Fruit fly (Drosophila melanogaster): ENCODE measurements around the gene Spc25.

The Spc25 gene

dm6 chr3R:12981334-12982166, 20.0 kb downstream of the Spc25 start:
- peak in 1 of 2 experiments; percentile 72 for TF ChIP-seq foxo (GFP tag; optimal IDR thresholded peaks at IDR 0.05)
- TF ChIP-seq OdsH (GFP tag; optimal IDR thresholded peaks at IDR 0.05) = no peak
- no peak for TF ChIP-seq CrebA (GFP tag; optimal IDR thresholded peaks at IDR 0.05; ENCODE audit: borderline replicate concordance)
- no peak for TF ChIP-seq Mio (GFP tag; optimal IDR thresholded peaks at IDR 0.05)
- TF ChIP-seq N (GFP tag; optimal IDR thresholded peaks at IDR 0.05) = peak; percentile 33
- TF ChIP-seq tai (GFP tag; optimal IDR thresholded peaks at IDR 0.05) = no peak
- peak; percentile 37 for TF ChIP-seq brk (GFP tag; optimal IDR thresholded peaks at IDR 0.05)
- TF ChIP-seq Vsx2 (GFP tag; optimal IDR thresholded peaks at IDR 0.05; ENCODE audit: partially characterized antibody) = no peak
- TF ChIP-seq CG9705 (GFP tag; optimal IDR thresholded peaks at IDR 0.05) = peak; percentile 31
- peak; percentile 69 for TF ChIP-seq HLH106 (tag; optimal IDR thresholded peaks at IDR 0.05)
- no peak for TF ChIP-seq Abd-B (GFP tag; optimal IDR thresholded peaks at IDR 0.05)
- TF ChIP-seq psq (GFP tag; optimal IDR thresholded peaks at IDR 0.05) = peak; percentile 18
- TF ChIP-seq Jra (GFP tag; optimal IDR thresholded peaks at IDR 0.05) = no peak
- TF ChIP-seq Dif (GFP tag; optimal IDR thresholded peaks at IDR 0.05; ENCODE audit: partially characterized antibody) = no peak
- no peak for TF ChIP-seq Hnf4 (GFP tag; optimal IDR thresholded peaks at IDR 0.05)
- peak; percentile 64 for TF ChIP-seq jim (GFP tag; optimal IDR thresholded peaks at IDR 0.05)
- peak; percentile 74 for TF ChIP-seq Sp1 (GFP tag; optimal IDR thresholded peaks at IDR 0.05)
- TF ChIP-seq sv (GFP tag; optimal IDR thresholded peaks at IDR 0.05) = peak; percentile 33
- TF ChIP-seq dsf (GFP tag; optimal IDR thresholded peaks at IDR 0.05; ENCODE audit: borderline replicate concordance) = no peak
- no peak for TF ChIP-seq br (GFP tag; optimal IDR thresholded peaks at IDR 0.05)
- TF ChIP-seq GATAd (GFP tag; optimal IDR thresholded peaks at IDR 0.05) = no peak
- no peak for TF ChIP-seq lola (GFP tag; optimal IDR thresholded peaks at IDR 0.05)
- TF ChIP-seq dmrt93B (GFP tag; optimal IDR thresholded peaks at IDR 0.05) = peak; percentile 28
- peak; percentile 27 for TF ChIP-seq CG32264 (GFP tag; optimal IDR thresholded peaks at IDR 0.05)
- no peak for TF ChIP-seq Hr78 (GFP tag; optimal IDR thresholded peaks at IDR 0.05)
- peak; percentile 63 for TF ChIP-seq fru (GFP tag; optimal IDR thresholded peaks at IDR 0.05)
- no peak for TF ChIP-seq sage (GFP tag; optimal IDR thresholded peaks at IDR 0.05)
- TF ChIP-seq Myc (optimal IDR thresholded peaks at IDR 0.05) = no peak
- no peak for TF ChIP-seq usp (GFP tag; optimal IDR thresholded peaks at IDR 0.05)
- peak; percentile 40 for TF ChIP-seq h (GFP tag; optimal IDR thresholded peaks at IDR 0.05)
- no peak for TF ChIP-seq dl (GFP tag; optimal IDR thresholded peaks at IDR 0.05; ENCODE audit: insufficient read depth in 1 of 2, partially characterized antibody in 2 of 2)
- TF ChIP-seq Dfd (GFP tag; optimal IDR thresholded peaks at IDR 0.05) = no peak
- TF ChIP-seq Hr83 (GFP tag; optimal IDR thresholded peaks at IDR 0.05; ENCODE audit: poor library complexity, severe bottlenecking) = peak; percentile 36
- TF ChIP-seq Rel (GFP tag; optimal IDR thresholded peaks at IDR 0.05) = no peak
- no peak for TF ChIP-seq Rel (tag; optimal IDR thresholded peaks at IDR 0.05)
- peak; percentile 46 for TF ChIP-seq rgr (GFP tag; optimal IDR thresholded peaks at IDR 0.05)
- TF ChIP-seq ey (GFP tag; optimal IDR thresholded peaks at IDR 0.05) = peak; percentile 22
- no peak for TF ChIP-seq woc (GFP tag; optimal IDR thresholded peaks at IDR 0.05)
- TF ChIP-seq pan (optimal IDR thresholded peaks at IDR 0.05) = no peak

- peak; percentile 67 for TF ChIP-seq rgr (GFP tag; optimal IDR thresholded peaks at IDR 0.05)
- TF ChIP-seq Sp1 (GFP tag; optimal IDR thresholded peaks at IDR 0.05) = peak; percentile 61
- TF ChIP-seq Mio (GFP tag; optimal IDR thresholded peaks at IDR 0.05) = no peak
- TF ChIP-seq br (GFP tag; optimal IDR thresholded peaks at IDR 0.05) = peak; percentile 38
- peak in 1 of 2 experiments; percentile 65 for TF ChIP-seq foxo (GFP tag; optimal IDR thresholded peaks at IDR 0.05)
- no peak for TF ChIP-seq dmrt93B (GFP tag; optimal IDR thresholded peaks at IDR 0.05)
- peak; percentile 70 for TF ChIP-seq HLH106 (tag; optimal IDR thresholded peaks at IDR 0.05)
- no peak for TF ChIP-seq tai (GFP tag; optimal IDR thresholded peaks at IDR 0.05)
- TF ChIP-seq fru (GFP tag; optimal IDR thresholded peaks at IDR 0.05) = peak; percentile 63
- peak; percentile 60 for TF ChIP-seq psq (GFP tag; optimal IDR thresholded peaks at IDR 0.05)
- no peak for TF ChIP-seq Rel (GFP tag; optimal IDR thresholded peaks at IDR 0.05)
- peak; percentile 54 for TF ChIP-seq Rel (tag; optimal IDR thresholded peaks at IDR 0.05)
- TF ChIP-seq brk (GFP tag; optimal IDR thresholded peaks at IDR 0.05) = peak; percentile 45
- no peak for TF ChIP-seq Myc (optimal IDR thresholded peaks at IDR 0.05)
- no peak for TF ChIP-seq N (GFP tag; optimal IDR thresholded peaks at IDR 0.05)
- no peak for TF ChIP-seq Vsx2 (GFP tag; optimal IDR thresholded peaks at IDR 0.05; ENCODE audit: partially characterized antibody)
- TF ChIP-seq usp (GFP tag; optimal IDR thresholded peaks at IDR 0.05) = no peak
- TF ChIP-seq sage (GFP tag; optimal IDR thresholded peaks at IDR 0.05) = peak; percentile 43
- peak; percentile 62 for TF ChIP-seq h (GFP tag; optimal IDR thresholded peaks at IDR 0.05)
- TF ChIP-seq Jra (GFP tag; optimal IDR thresholded peaks at IDR 0.05) = no peak
- peak; percentile 47 for TF ChIP-seq sv (GFP tag; optimal IDR thresholded peaks at IDR 0.05)
- TF ChIP-seq OdsH (GFP tag; optimal IDR thresholded peaks at IDR 0.05) = peak; percentile 62
- TF ChIP-seq Hr83 (GFP tag; optimal IDR thresholded peaks at IDR 0.05; ENCODE audit: poor library complexity, severe bottlenecking) = peak; percentile 30
- TF ChIP-seq woc (GFP tag; optimal IDR thresholded peaks at IDR 0.05) = peak; percentile 59
- peak; percentile 43 for TF ChIP-seq ey (GFP tag; optimal IDR thresholded peaks at IDR 0.05)
- TF ChIP-seq Hnf4 (GFP tag; optimal IDR thresholded peaks at IDR 0.05) = peak; percentile 24
- peak; percentile 33 for TF ChIP-seq CG9705 (GFP tag; optimal IDR thresholded peaks at IDR 0.05)
Measured at dm6 chr3R:12982167-12982981, 20.8 kb downstream of the Spc25 start.

All from whole organism, wandering third instar larva.